Worm (Caenorhabditis elegans): ENCODE measurements around the gene ZK945.7.

ce11 chrII:10084482-10084881 lies 23.8 kb downstream of the ZK945.7 start:
- TF ChIP-seq dao-5 (tag; optimal IDR thresholded peaks at IDR 0.05): no peak
- TF ChIP-seq W03F9.2 (tag; optimal IDR thresholded peaks at IDR 0.05): no peak
